Worm (Caenorhabditis elegans): ENCODE results near the gene T26H5.10.

DNA sequence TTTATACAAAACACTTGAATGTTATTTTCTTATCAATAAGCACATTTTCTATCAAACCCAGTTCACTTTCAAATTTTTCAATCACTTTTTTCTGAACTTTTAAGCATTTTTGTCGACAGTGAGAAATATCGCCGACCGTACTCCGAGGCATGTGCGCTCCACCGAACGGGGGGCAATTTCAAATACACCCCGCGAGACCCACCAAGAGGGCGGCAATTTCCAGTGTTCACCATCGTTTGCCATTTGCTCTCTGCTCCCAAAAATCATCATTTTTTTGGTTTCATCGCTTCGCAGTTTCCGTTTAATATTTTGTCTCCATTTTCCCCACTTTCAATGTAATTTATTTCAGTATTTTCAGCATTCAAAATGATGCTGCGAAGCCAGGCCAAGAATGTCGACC is 48.3 kb downstream of the T26H5.10 start, which contains the start of gene cyb-3:
- TF ChIP-seq pax-1 (tag; optimal IDR thresholded peaks at IDR 0.05) (no peak), fkh-10 (GFP tag; optimal IDR thresholded peaks at IDR 0.05) (no peak), sox-4 (tag; optimal IDR thresholded peaks at IDR 0.05) (no peak), elt-2 (tag; optimal IDR thresholded peaks at IDR 0.05) (no peak), ceh-34 (tag; optimal IDR thresholded peaks at IDR 0.05) (no peak), pha-4 (tag; optimal IDR thresholded peaks at IDR 0.05) (no peak), ama-1 (optimal IDR thresholded peaks at IDR 0.05) (no peak), npax-4 (tag; optimal IDR thresholded peaks at IDR 0.05) (no peak), pqm-1 (tag; optimal IDR thresholded peaks at IDR 0.05) (no peak), pat-9 (tag; optimal IDR thresholded peaks at IDR 0.05) (no peak), unc-86 (tag; optimal IDR thresholded peaks at IDR 0.05) (no peak), nfya-1 (tag; optimal IDR thresholded peaks at IDR 0.05) (no peak), ceh-30 (tag; optimal IDR thresholded peaks at IDR 0.05) (no peak)
